Worm (Caenorhabditis elegans): ENCODE data around the gene akt-1.

akt-1 gene

ce11 chrV:10224619-10225018 lies 24.1 kb upstream of the akt-1 start:
- TF ChIP-seq nhr-80 (tag; optimal IDR thresholded peaks at IDR 0.05) (peak; percentile 62), bed-1 (GFP tag; IDR thresholded peaks at IDR 0.05) (no peak)

- TF ChIP-seq sdz-38 (tag; optimal IDR thresholded peaks at IDR 0.05) (no peak), ceh-79 (tag; optimal IDR thresholded peaks at IDR 0.05) (no peak), ceh-27 (GFP tag; optimal IDR thresholded peaks at IDR 0.05) (no peak), nhr-80 (tag; optimal IDR thresholded peaks at IDR 0.05) (peak; percentile 45), B0261.1 (tag; optimal IDR thresholded peaks at IDR 0.05) (no peak)
These were observed 23.1 kb upstream of the akt-1 start, which contains the start of gene daf-36 for ce11 chrV:10225610-10226009. daf-36 (minus strand) TSS chrV:10225710.

- no peak for TF ChIP-seq lin-35 (GFP tag; optimal IDR thresholded peaks at IDR 0.05)
- TF ChIP-seq B0019.2 (GFP tag; conservative IDR thresholded peaks at IDR 0.05): no peak
- TF ChIP-seq snpc-3.4 (tag; optimal IDR thresholded peaks at IDR 0.05): no peak
- no peak for TF ChIP-seq nfya-2 (GFP tag; IDR thresholded peaks at IDR 0.05)
- TF ChIP-seq C17E4.6 (GFP tag; IDR thresholded peaks at IDR 0.05): no peak
- no peak for TF ChIP-seq ztf-3 (GFP tag; optimal IDR thresholded peaks at IDR 0.05)
- TF ChIP-seq snpc-4 (GFP tag; optimal IDR thresholded peaks at IDR 0.05): no peak
- TF ChIP-seq snpc-4 (tag; optimal IDR thresholded peaks at IDR 0.05): no peak
- no peak for TF ChIP-seq zfh-2 (GFP tag; conservative IDR thresholded peaks at IDR 0.05)
- TF ChIP-seq ceh-79 (tag; optimal IDR thresholded peaks at IDR 0.05): no peak
- no peak for TF ChIP-seq lsl-1 (GFP tag; optimal IDR thresholded peaks at IDR 0.05)
- TF ChIP-seq repo-1 (tag; optimal IDR thresholded peaks at IDR 0.05): no peak
- TF ChIP-seq Y53G8AR.9 (GFP tag; conservative IDR thresholded peaks at IDR 0.05): no peak
- no peak for TF ChIP-seq F33H1.4 (GFP tag; IDR thresholded peaks at IDR 0.05)
- TF ChIP-seq lsy-27 (tag; optimal IDR thresholded peaks at IDR 0.05; ENCODE audit: borderline replicate concordance, insufficient read depth): no peak
- TF ChIP-seq gei-17 (GFP tag; optimal IDR thresholded peaks at IDR 0.05): no peak
These were observed 21.4 kb upstream of the akt-1 start, which contains the start of gene ttr-19 for ce11 chrV:10227333-10227732. ttr-19 (minus strand) TSS chrV:10227433.

- no peak for TF ChIP-seq ceh-100 (GFP tag; IDR thresholded peaks at IDR 0.05)
- no peak for TF ChIP-seq C17E4.6 (GFP tag; IDR thresholded peaks at IDR 0.05)
- TF ChIP-seq gei-17 (GFP tag; optimal IDR thresholded peaks at IDR 0.05): no peak
- TF ChIP-seq aptf-2 (GFP tag; conservative IDR thresholded peaks at IDR 0.05): no peak
- no peak for TF ChIP-seq attf-3 (GFP tag; conservative IDR thresholded peaks at IDR 0.05)
- no peak for TF ChIP-seq egl-18 (GFP tag; IDR thresholded peaks at IDR 0.05)
- TF ChIP-seq ztf-6 (GFP tag; IDR thresholded peaks at IDR 0.05): no peak
- no peak for TF ChIP-seq hmg-1.2 (GFP tag; IDR thresholded peaks at IDR 0.05)
- no peak for TF ChIP-seq lin-26 (GFP tag; IDR thresholded peaks at IDR 0.05)
- TF ChIP-seq Y95B8A.8 (GFP tag; IDR thresholded peaks at IDR 0.05): no peak
- no peak for TF ChIP-seq lsy-27 (tag; optimal IDR thresholded peaks at IDR 0.05; ENCODE audit: borderline replicate concordance, insufficient read depth)
- TF ChIP-seq F57A8.1 (GFP tag; optimal IDR thresholded peaks at IDR 0.05): no peak
- no peak for TF ChIP-seq attf-5 (GFP tag; optimal IDR thresholded peaks at IDR 0.05)
These were observed 20.3 kb upstream of the akt-1 start, which contains the start of gene fipr-4 for ce11 chrV:10228360-10228759. fipr-4 (minus strand) TSS chrV:10228460.

- no peak for TF ChIP-seq lin-40 (tag; optimal IDR thresholded peaks at IDR 0.05)
- TF ChIP-seq sptf-2 (GFP tag; optimal IDR thresholded peaks at IDR 0.05): no peak
- TF ChIP-seq rcor-1 (GFP tag; IDR thresholded peaks at IDR 0.05): no peak
- TF ChIP-seq lin-54 (GFP tag; optimal IDR thresholded peaks at IDR 0.05): no peak
- TF ChIP-seq akir-1 (GFP tag; optimal IDR thresholded peaks at IDR 0.05): no peak
- no peak for TF ChIP-seq attf-6 (GFP tag; IDR thresholded peaks at IDR 0.05)
- TF ChIP-seq lin-26 (GFP tag; IDR thresholded peaks at IDR 0.05): no peak
- TF ChIP-seq chd-7 (tag; optimal IDR thresholded peaks at IDR 0.05): no peak
- no peak for TF ChIP-seq snpc-3.4 (tag; optimal IDR thresholded peaks at IDR 0.05)
- no peak for TF ChIP-seq T07F8.4 (tag; optimal IDR thresholded peaks at IDR 0.05)
- no peak for TF ChIP-seq hsf-1 (GFP tag; IDR thresholded peaks at IDR 0.05)
- TF ChIP-seq lag-1 (GFP tag; IDR thresholded peaks at IDR 0.05): no peak
- no peak for TF ChIP-seq nhr-27 (tag; optimal IDR thresholded peaks at IDR 0.05)
These were observed 19.4 kb upstream of the akt-1 start, which contains the start of the genes pyt-1 and fipr-7 for ce11 chrV:10229222-10229879. pyt-1 (minus strand) TSS chrV:10229322. fipr-7 (plus strand) TSS chrV:10229829.

All from whole organism, young adult.